Worm (Caenorhabditis elegans): ENCODE results near the gene oac-3.

Gene oac-3

DNA sequence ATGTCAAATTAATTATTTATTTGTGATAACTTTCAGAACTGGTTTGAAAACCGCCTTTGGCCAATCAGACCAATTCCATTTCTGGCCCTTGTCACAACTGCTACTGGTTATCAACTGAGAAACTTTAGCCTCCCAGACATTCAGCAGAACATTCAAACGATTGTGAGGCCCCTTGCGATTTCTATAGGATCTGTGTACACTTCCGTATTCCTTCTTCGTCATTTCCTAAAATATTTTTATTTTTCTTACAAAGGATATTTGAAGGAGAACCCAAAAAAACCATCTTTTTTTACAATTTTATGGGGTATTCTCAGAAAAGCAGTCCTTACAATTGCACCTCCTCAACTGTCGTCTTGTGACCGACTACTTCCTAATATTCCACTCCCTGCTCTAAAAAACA lies 26.0 kb upstream of the oac-3 start:
- TF ChIP-seq nhr-67 (tag; optimal IDR thresholded peaks at IDR 0.05) (no peak), tbx-2 (tag; optimal IDR thresholded peaks at IDR 0.05) (no peak), hmg-11 (tag; optimal IDR thresholded peaks at IDR 0.05) (no peak), lin-15B (tag; optimal IDR thresholded peaks at IDR 0.05) (no peak), nhr-76 (tag; optimal IDR thresholded peaks at IDR 0.05) (no peak), eor-1 (tag; optimal IDR thresholded peaks at IDR 0.05) (no peak), elt-3 (tag; optimal IDR thresholded peaks at IDR 0.05) (no peak), fkh-2 (tag; optimal IDR thresholded peaks at IDR 0.05) (no peak), sea-2 (GFP tag; optimal IDR thresholded peaks at IDR 0.05) (no peak), zag-1 (tag; optimal IDR thresholded peaks at IDR 0.05) (no peak), nfya-1 (tag; optimal IDR thresholded peaks at IDR 0.05; ENCODE audit: insufficient read depth) (no peak), nhr-23 (tag; optimal IDR thresholded peaks at IDR 0.05) (no peak)

DNA sequence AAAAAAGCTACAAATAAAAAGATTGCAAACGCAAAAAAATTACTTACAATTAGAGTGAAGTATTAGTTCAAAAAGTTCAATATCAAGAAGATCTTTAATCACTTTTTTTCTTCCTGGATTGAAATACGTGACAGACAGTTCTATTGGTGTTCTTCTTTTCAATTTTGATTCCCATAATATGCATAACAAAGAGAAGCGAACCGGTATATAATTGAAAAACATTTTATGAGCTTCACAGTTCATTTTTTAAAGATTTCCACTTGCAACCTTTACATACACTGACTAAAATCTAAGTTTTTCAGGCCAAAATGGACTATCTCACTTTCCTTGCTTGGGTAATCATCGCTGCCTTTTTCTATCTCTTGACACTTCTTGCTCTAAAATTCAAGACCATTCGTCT lies 22.8 kb upstream of the oac-3 start, which contains the start of gene T22G5.1:
Gene T22G5.1 (plus strand): TSS at position 301 of the 400 bp plus-strand sequence.
- TF ChIP-seq nhr-12 (tag; optimal IDR thresholded peaks at IDR 0.05) (no peak), unc-62 (GFP tag; optimal IDR thresholded peaks at IDR 0.05) (no peak)

DNA sequence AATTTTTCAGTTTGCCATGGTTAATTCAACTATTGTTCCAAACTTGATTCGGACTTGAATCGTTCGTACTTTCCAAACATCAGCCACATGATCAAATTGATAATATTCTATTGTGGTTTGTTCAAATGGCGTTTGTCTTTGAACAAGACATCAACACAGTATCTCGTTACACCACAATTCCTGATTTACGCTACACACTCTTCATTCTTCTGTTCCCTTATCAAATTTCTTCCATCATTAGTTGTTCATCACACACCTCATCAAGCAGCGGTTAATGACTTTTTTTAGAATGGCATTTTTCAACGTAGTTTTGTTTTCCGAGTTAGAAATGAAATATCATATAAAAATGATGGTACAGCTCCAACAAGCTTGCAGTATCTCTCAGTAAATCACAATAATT lies 21.1 kb upstream of the oac-3 start:
- TF ChIP-seq ceh-82 (tag; optimal IDR thresholded peaks at IDR 0.05) (no peak), nhr-23 (tag; optimal IDR thresholded peaks at IDR 0.05) (no peak), nhr-67 (tag; optimal IDR thresholded peaks at IDR 0.05) (no peak), elt-2 (tag; optimal IDR thresholded peaks at IDR 0.05) (peak; percentile 86), ceh-28 (tag; optimal IDR thresholded peaks at IDR 0.05) (no peak), sea-2 (GFP tag; optimal IDR thresholded peaks at IDR 0.05) (no peak), elt-3 (tag; optimal IDR thresholded peaks at IDR 0.05) (no peak), pha-4 (tag; optimal IDR thresholded peaks at IDR 0.05) (no peak), lin-15B (tag; optimal IDR thresholded peaks at IDR 0.05) (peak; percentile 14), elt-1 (tag; optimal IDR thresholded peaks at IDR 0.05) (no peak), jun-1 (tag; optimal IDR thresholded peaks at IDR 0.05) (peak; percentile 11), zag-1 (tag; optimal IDR thresholded peaks at IDR 0.05) (no peak), egl-27 (tag; optimal IDR thresholded peaks at IDR 0.05) (no peak), pqm-1 (tag; optimal IDR thresholded peaks at IDR 0.05) (peak; percentile 93)

DNA sequence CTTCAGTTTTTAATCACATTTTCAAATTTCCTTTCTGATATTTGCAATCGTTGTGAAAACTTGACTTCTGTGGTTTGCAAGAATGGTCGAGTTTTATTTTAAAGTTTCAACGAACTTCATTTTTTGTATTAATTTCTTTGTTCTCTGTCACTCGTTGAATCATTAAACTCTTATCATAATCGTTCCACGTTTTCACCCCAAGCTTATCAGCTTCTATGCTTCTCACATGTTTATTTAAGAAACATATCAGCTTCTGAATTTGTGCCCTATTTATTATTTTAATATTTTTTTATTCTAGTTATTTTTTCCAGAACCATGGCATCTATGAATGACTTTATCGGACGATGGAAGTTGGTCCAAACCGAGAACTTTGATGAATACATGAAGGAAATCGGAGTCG lies 20.1 kb upstream of the oac-3 start, which contains the start of gene lbp-7:
Gene lbp-7 (plus strand): TSS at position 312 of the 400 bp plus-strand sequence.
- TF ChIP-seq aly-2 (tag; optimal IDR thresholded peaks at IDR 0.05) (no peak), pha-4 (tag; optimal IDR thresholded peaks at IDR 0.05) (peak; percentile 41), jun-1 (tag; optimal IDR thresholded peaks at IDR 0.05) (peak; percentile 23), elt-2 (tag; optimal IDR thresholded peaks at IDR 0.05) (peak; percentile 93), lsy-12 (tag; optimal IDR thresholded peaks at IDR 0.05) (no peak), nhr-23 (tag; optimal IDR thresholded peaks at IDR 0.05) (no peak), ceh-82 (tag; optimal IDR thresholded peaks at IDR 0.05) (no peak), pqm-1 (tag; optimal IDR thresholded peaks at IDR 0.05) (peak; percentile 94), fos-1 (tag; optimal IDR thresholded peaks at IDR 0.05) (no peak), nhr-237 (tag; optimal IDR thresholded peaks at IDR 0.05) (no peak), fkh-2 (tag; optimal IDR thresholded peaks at IDR 0.05) (no peak)

DNA sequence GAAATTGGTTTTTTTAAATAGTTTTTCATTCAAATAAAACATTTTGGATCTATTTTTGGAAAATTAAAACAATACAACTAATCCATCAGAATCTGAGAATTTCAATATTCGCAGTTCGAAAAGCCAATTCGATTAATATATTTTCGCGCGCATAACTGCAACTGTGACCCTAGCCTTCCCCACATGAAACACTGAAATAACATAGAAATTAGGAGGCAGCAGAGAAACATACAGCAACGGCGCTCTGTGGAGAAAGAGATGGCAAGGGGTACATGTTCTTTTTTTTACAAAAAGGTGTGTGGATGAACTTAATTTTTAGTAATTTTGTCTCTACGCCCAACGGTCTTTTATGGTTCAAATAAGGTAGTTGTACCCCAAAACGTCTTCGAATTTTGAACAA lies 19.1 kb upstream of the oac-3 start:
- TF ChIP-seq R02D3.7 (tag; optimal IDR thresholded peaks at IDR 0.05) (no peak), nhr-12 (tag; optimal IDR thresholded peaks at IDR 0.05) (no peak), ceh-16 (tag; optimal IDR thresholded peaks at IDR 0.05) (no peak), ztf-4 (tag; optimal IDR thresholded peaks at IDR 0.05) (no peak), mml-1 (tag; optimal IDR thresholded peaks at IDR 0.05) (no peak), ceh-82 (tag; optimal IDR thresholded peaks at IDR 0.05) (no peak), ceh-28 (tag; optimal IDR thresholded peaks at IDR 0.05) (no peak), nhr-23 (tag; optimal IDR thresholded peaks at IDR 0.05) (no peak), ceh-9 (tag; optimal IDR thresholded peaks at IDR 0.05) (no peak), nhr-237 (tag; optimal IDR thresholded peaks at IDR 0.05) (no peak), fkh-10 (GFP tag; optimal IDR thresholded peaks at IDR 0.05) (no peak), lin-15B (tag; optimal IDR thresholded peaks at IDR 0.05) (peak; percentile 63), skn-1 (tag; optimal IDR thresholded peaks at IDR 0.05) (no peak), nhr-28 (tag; optimal IDR thresholded peaks at IDR 0.05) (no peak), nhr-76 (tag; optimal IDR thresholded peaks at IDR 0.05) (no peak), aly-2 (tag; optimal IDR thresholded peaks at IDR 0.05) (no peak), pqm-1 (tag; optimal IDR thresholded peaks at IDR 0.05) (no peak), snpc-4 (tag; optimal IDR thresholded peaks at IDR 0.05) (peak; percentile 28), fos-1 (tag; optimal IDR thresholded peaks at IDR 0.05) (no peak), nhr-11 (tag; optimal IDR thresholded peaks at IDR 0.05) (no peak), lsy-12 (tag; optimal IDR thresholded peaks at IDR 0.05) (no peak), pha-4 (tag; optimal IDR thresholded peaks at IDR 0.05) (peak; percentile 56), nhr-25 (tag; optimal IDR thresholded peaks at IDR 0.05) (peak; percentile 19), tbx-2 (tag; optimal IDR thresholded peaks at IDR 0.05) (no peak), daf-12 (tag; optimal IDR thresholded peaks at IDR 0.05) (no peak), nfya-1 (tag; optimal IDR thresholded peaks at IDR 0.05; ENCODE audit: insufficient read depth) (peak; percentile 20), egl-27 (tag; optimal IDR thresholded peaks at IDR 0.05) (no peak), zag-1 (tag; optimal IDR thresholded peaks at IDR 0.05) (no peak), egl-5 (tag; optimal IDR thresholded peaks at IDR 0.05) (no peak), elt-2 (tag; optimal IDR thresholded peaks at IDR 0.05) (no peak), nhr-43 (tag; optimal IDR thresholded peaks at IDR 0.05; ENCODE audit: poor library complexity, severe bottlenecking) (peak; percentile 30), unc-39 (tag; optimal IDR thresholded peaks at IDR 0.05) (no peak), hmg-11 (tag; optimal IDR thresholded peaks at IDR 0.05) (no peak), sea-2 (GFP tag; optimal IDR thresholded peaks at IDR 0.05) (no peak)

Data from whole organism, L3 larva.